Fruit fly (Drosophila melanogaster) whole organism: Measurements from ENCODE around the gene Aatf.

ENCODE experiments used
- EcR ChIP-seq, 2 experiments: fragments of >200 bp; optimal IDR thresholded peaks; 2 replicates each; lab custom pipeline; 2017; ENCODE audit warnings: missing biosample characterization in 2 of 2, missing genetic modification characterization in 2 of 2, missing genetic modification reagents in 2 of 2
- pan ChIP-seq: fragments of >200 bp; optimal IDR thresholded peaks from 2 replicates; lab custom pipeline; 2017

DNA sequence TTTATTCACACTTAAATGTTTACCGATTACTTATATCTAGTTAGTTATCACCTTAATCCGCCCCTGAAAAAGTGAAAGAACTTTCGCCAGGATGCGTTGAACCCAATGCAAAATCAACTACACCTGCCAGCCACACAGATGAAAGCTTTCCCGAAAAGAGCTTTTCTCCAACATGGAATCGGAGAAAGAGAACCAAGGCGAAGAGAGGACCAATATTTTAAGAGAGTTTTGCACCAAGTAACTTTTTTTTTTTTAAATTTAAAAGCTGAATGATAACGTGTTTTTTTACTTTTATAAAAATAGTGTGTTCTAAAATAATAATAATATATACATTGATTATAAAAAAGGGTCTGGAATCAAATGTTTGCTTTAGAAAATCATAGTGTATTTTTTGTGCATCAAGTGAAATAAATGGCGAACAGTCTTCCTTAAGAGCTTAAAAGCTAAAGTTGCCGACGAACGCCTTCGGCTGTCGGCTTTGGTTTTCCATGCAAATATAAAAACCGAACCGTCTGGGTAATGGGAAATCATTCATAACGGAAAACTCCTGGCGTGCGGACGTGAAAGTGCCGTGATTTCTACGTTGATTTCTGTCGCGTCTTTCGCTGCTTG is 24.7 kb downstream of the Aatf start, which contains the start of gene meng:
- no peak for TF ChIP-seq pan (lab: Kevin White, UChicago)
- no peak for TF ChIP-seq EcR (GFP tag; optimal IDR thresholded peaks at IDR 0.05; lab: Kevin White, UChicago)
